Worm (Caenorhabditis elegans) whole organism, L1 larva: ENCODE measurements around the gene ule-2.

Experiments used
- C16A3.4 ChIP-seq: fragments of 150-350 bp; optimal IDR thresholded peaks from 2 replicates; lab custom pipeline; 2014; ENCODE audit warnings: missing biosample characterization, missing genetic modification characterization
- C34B4.2 ChIP-seq: sonication (generic microtip); optimal IDR thresholded peaks from 2 replicates; lab custom pipeline; 2017; ENCODE audit warnings: mild to moderate bottlenecking, missing genetic modification characterization, missing compliant biosample characterization
- F16B12.6 ChIP-seq: fragments of 150-350 bp; optimal IDR thresholded peaks from 2 replicates; lab custom pipeline; 2014; ENCODE audit warnings: missing biosample characterization, missing genetic modification characterization
- aha-1 ChIP-seq: fragments of 150-350 bp; optimal IDR thresholded peaks from 2 replicates; lab custom pipeline; 2014; ENCODE audit warnings: missing biosample characterization, missing genetic modification characterization
- aly-2 ChIP-seq: fragments of 150-350 bp; optimal IDR thresholded peaks from 2 replicates; lab custom pipeline; 2014; ENCODE audit warnings: missing biosample characterization, missing genetic modification characterization
- blmp-1 ChIP-seq: fragments of 150-350 bp; optimal IDR thresholded peaks from 2 replicates; lab custom pipeline; 2014; ENCODE audit warnings: missing biosample characterization, missing genetic modification characterization
- ceh-63 ChIP-seq: fragments of 200-800 bp; sonication (Bioruptor generic); optimal IDR thresholded peaks from 2 replicates; lab custom pipeline; 2018; ENCODE audit warnings: mild to moderate bottlenecking, missing genetic modification characterization, missing compliant biosample characterization
- ceh-8 ChIP-seq: fragments of 200-800 bp; sonication (Bioruptor generic); optimal IDR thresholded peaks from 2 replicates; lab custom pipeline; 2018; ENCODE audit warnings: mild to moderate bottlenecking, missing genetic modification characterization, moderate library complexity, missing compliant biosample characterization
- ceh-82 ChIP-seq, 3 experiments: fragments of 150-350 bp in 1 of 3; sonication (generic microtip) in 2 of 3; optimal IDR thresholded peaks; 2 replicates each; lab custom pipeline; 2014 to 2017; ENCODE audit warnings: missing biosample characterization in 3 of 3, missing genetic modification characterization in 3 of 3
- ceh-88 ChIP-seq: fragments of 200-800 bp; sonication (Bioruptor generic); IDR thresholded peaks from 2 replicates; pipeline ENCODE4 v1.3.6; 2022; ENCODE audit warnings: missing genetic modification characterization, missing compliant biosample characterization
- ceh-90 ChIP-seq: sonication (generic microtip); optimal IDR thresholded peaks from 2 replicates; lab custom pipeline; 2016; ENCODE audit warnings: missing genetic modification characterization, missing compliant biosample characterization
- ces-1 ChIP-seq: fragments of 150-350 bp; optimal IDR thresholded peaks from 2 replicates; lab custom pipeline; 2014; ENCODE audit warnings: missing biosample characterization, missing genetic modification reagents, missing genetic modification characterization
- efl-1 ChIP-seq, 4 experiments: fragments of 150-350 bp; optimal IDR thresholded peaks in 3 of 4; peaks in 1 of 4; 1 replicate in 1 of 4; 2 replicates in 3 of 4; lab custom pipeline; 2014; ENCODE audit warnings: missing biosample characterization in 2 of 4, missing genetic modification characterization in 2 of 4, missing genetic modification reagents in 2 of 4
- efl-3 ChIP-seq: fragments of 200-800 bp; sonication (Bioruptor generic); optimal IDR thresholded peaks from 2 replicates; lab custom pipeline; 2018; ENCODE audit warnings: mild to moderate bottlenecking, missing genetic modification characterization, missing compliant biosample characterization
- egl-27 ChIP-seq, 2 experiments: fragments of 150-350 bp in 1 of 2; sonication (generic microtip); optimal IDR thresholded peaks; 3 replicates each; lab custom pipeline; 2017 to 2018; ENCODE audit warnings: missing biosample characterization in 2 of 2, missing genetic modification characterization in 2 of 2, missing genetic modification reagents in 2 of 2
- elt-2 ChIP-seq: sonication (generic microtip); optimal IDR thresholded peaks from 2 replicates; lab custom pipeline; 2016; ENCODE audit warnings: missing genetic modification characterization, mild to moderate bottlenecking, inconsistent platforms, missing compliant biosample characterization, missing genetic modification reagents
- elt-3 ChIP-seq, 6 experiments: fragments of 150-350 bp in 1 of 6; sonication (generic microtip); optimal IDR thresholded peaks; 2 replicates each; lab custom pipeline; 2017 to 2018; ENCODE audit warnings: missing biosample characterization in 6 of 6, missing genetic modification characterization in 6 of 6, inconsistent platforms in 1 of 6
- fkh-4 ChIP-seq: sonication (generic microtip); optimal IDR thresholded peaks from 2 replicates; lab custom pipeline; 2016; ENCODE audit warnings: missing compliant biosample characterization, missing genetic modification characterization, borderline replicate concordance
- fkh-8 ChIP-seq: sonication (generic microtip); optimal IDR thresholded peaks from 2 replicates; lab custom pipeline; 2016; ENCODE audit warnings: mild to moderate bottlenecking, missing genetic modification characterization, missing compliant biosample characterization
- fos-1 ChIP-seq: fragments of 150-350 bp; optimal IDR thresholded peaks from 2 replicates; lab custom pipeline; 2014; ENCODE audit warnings: missing biosample characterization, missing genetic modification characterization
- hlh-4 ChIP-seq: sonication (generic microtip); optimal IDR thresholded peaks from 2 replicates; lab custom pipeline; 2016; ENCODE audit warnings: mild to moderate bottlenecking, missing genetic modification characterization, missing compliant biosample characterization
- irx-1 ChIP-seq: sonication (generic microtip); optimal IDR thresholded peaks from 2 replicates; lab custom pipeline; 2016; ENCODE audit warnings: missing genetic modification characterization, missing compliant biosample characterization
- isw-1 ChIP-seq: fragments of 200-800 bp; sonication (Bioruptor generic); IDR thresholded peaks from 2 replicates; pipeline ENCODE4 v1.3.6; 2022; ENCODE audit warnings: missing genetic modification characterization, missing compliant biosample characterization
- jun-1 ChIP-seq: fragments of 150-350 bp; optimal IDR thresholded peaks from 2 replicates; lab custom pipeline; 2014; ENCODE audit warnings: missing biosample characterization, missing genetic modification reagents, missing genetic modification characterization
- lin-13 ChIP-seq: fragments of 150-350 bp; optimal IDR thresholded peaks from 2 replicates; lab custom pipeline; 2014; ENCODE audit warnings: missing biosample characterization, missing genetic modification reagents, missing genetic modification characterization
- lin-15B ChIP-seq: fragments of 150-350 bp; sonication (generic microtip); optimal IDR thresholded peaks from 3 replicates; lab custom pipeline; 2014; ENCODE audit warnings: missing biosample characterization, missing genetic modification characterization
- lin-35 ChIP-seq, 2 experiments: fragments of 150-350 bp; optimal IDR thresholded peaks; 2 replicates each; lab custom pipeline; 2014; ENCODE audit warnings: missing biosample characterization in 2 of 2, missing genetic modification characterization in 2 of 2, missing genetic modification reagents in 2 of 2
- lin-39 ChIP-seq: fragments of 150-350 bp; optimal IDR thresholded peaks from 2 replicates; lab custom pipeline; 2014; ENCODE audit warnings: missing biosample characterization, missing genetic modification reagents, missing genetic modification characterization
- lsy-2 ChIP-seq, 2 experiments: fragments of 150-350 bp; optimal IDR thresholded peaks; 2 replicates each; lab custom pipeline; 2014; ENCODE audit warnings: missing biosample characterization in 2 of 2, missing genetic modification characterization in 2 of 2
- mef-2 ChIP-seq: fragments of 150-350 bp; optimal IDR thresholded peaks from 2 replicates; lab custom pipeline; 2014; ENCODE audit warnings: missing biosample characterization, missing genetic modification characterization
- mep-1 ChIP-seq: fragments of 150-350 bp; optimal IDR thresholded peaks from 2 replicates; lab custom pipeline; 2014; ENCODE audit warnings: missing biosample characterization, missing genetic modification characterization
- nhr-28 ChIP-seq: fragments of 150-350 bp; optimal IDR thresholded peaks from 2 replicates; lab custom pipeline; 2014; ENCODE audit warnings: missing biosample characterization, missing genetic modification characterization
- nhr-47 ChIP-seq: sonication (generic microtip); optimal IDR thresholded peaks from 2 replicates; lab custom pipeline; 2016; ENCODE audit warnings: mild to moderate bottlenecking, missing genetic modification characterization, moderate library complexity, missing compliant biosample characterization
- nhr-71 ChIP-seq: sonication (generic microtip); optimal IDR thresholded peaks from 2 replicates; lab custom pipeline; 2016; ENCODE audit warnings: mild to moderate bottlenecking, missing genetic modification characterization, moderate library complexity, missing compliant biosample characterization
- nhr-76 ChIP-seq: sonication (generic microtip); optimal IDR thresholded peaks from 2 replicates; lab custom pipeline; 2017; ENCODE audit warnings: missing biosample characterization, missing genetic modification characterization
- nhr-77 ChIP-seq: fragments of 150-350 bp; optimal IDR thresholded peaks from 2 replicates; lab custom pipeline; 2014; ENCODE audit warnings: missing biosample characterization, missing genetic modification characterization
- nhr-84 ChIP-seq: sonication (generic microtip); optimal IDR thresholded peaks from 2 replicates; lab custom pipeline; 2017; ENCODE audit warnings: missing biosample characterization, missing genetic modification characterization
- nhr-90 ChIP-seq: sonication (generic microtip); optimal IDR thresholded peaks from 2 replicates; lab custom pipeline; 2016; ENCODE audit warnings: mild to moderate bottlenecking, missing genetic modification characterization, missing compliant biosample characterization; ENCODE audit not compliant: poor library complexity
- pag-3 ChIP-seq: sonication (generic microtip); optimal IDR thresholded peaks from 2 replicates; lab custom pipeline; 2017; ENCODE audit warnings: missing genetic modification characterization, mild to moderate bottlenecking, missing compliant biosample characterization, antibody characterized with exemption, borderline replicate concordance; ENCODE audit not compliant: insufficient read depth
- pqm-1 ChIP-seq: sonication (generic microtip); optimal IDR thresholded peaks from 3 replicates; lab custom pipeline; 2017; ENCODE audit warnings: missing biosample characterization, missing genetic modification characterization
- rnt-1 ChIP-seq: sonication (generic microtip); optimal IDR thresholded peaks from 2 replicates; lab custom pipeline; 2016; ENCODE audit warnings: mild to moderate bottlenecking, missing genetic modification characterization, moderate library complexity, missing compliant biosample characterization
- snpc-4 ChIP-seq: fragments of 150-350 bp; optimal IDR thresholded peaks from 2 replicates; lab custom pipeline; 2014; ENCODE audit warnings: missing biosample characterization, missing genetic modification characterization
- swsn-7 ChIP-seq: sonication (generic microtip); optimal IDR thresholded peaks from 2 replicates; lab custom pipeline; 2016; ENCODE audit warnings: missing genetic modification characterization, missing compliant biosample characterization
- tlp-1 ChIP-seq: fragments of 150-350 bp; optimal IDR thresholded peaks from 2 replicates; lab custom pipeline; 2014; ENCODE audit warnings: missing biosample characterization, missing genetic modification characterization
- unc-62 ChIP-seq: fragments of 150-350 bp; optimal IDR thresholded peaks from 2 replicates; lab custom pipeline; 2014; ENCODE audit warnings: missing biosample characterization, missing genetic modification reagents, missing genetic modification characterization
- unc-86 ChIP-seq: sonication (generic microtip); optimal IDR thresholded peaks from 2 replicates; lab custom pipeline; 2016; ENCODE audit warnings: missing genetic modification characterization, missing compliant biosample characterization
- unc-98 ChIP-seq: fragments of 200-800 bp; sonication (Bioruptor generic); IDR thresholded peaks from 2 replicates; pipeline ENCODE4 v1.3.6; 2022; ENCODE audit warnings: missing genetic modification characterization, missing compliant biosample characterization
- vab-15 ChIP-seq: sonication (generic microtip); optimal IDR thresholded peaks from 2 replicates; lab custom pipeline; 2017; ENCODE audit warnings: missing genotype, mild to moderate bottlenecking, missing genetic modification characterization, missing compliant biosample characterization
- xbp-1 ChIP-seq: sonication (generic microtip); optimal IDR thresholded peaks from 2 replicates; lab custom pipeline; 2016; ENCODE audit warnings: missing genetic modification characterization, missing compliant biosample characterization
- zag-1 ChIP-seq: fragments of 150-350 bp; optimal IDR thresholded peaks from 2 replicates; lab custom pipeline; 2014; ENCODE audit warnings: missing biosample characterization, missing genetic modification characterization
- zip-4 ChIP-seq: fragments of 200-800 bp; sonication (Bioruptor generic); optimal IDR thresholded peaks from 2 replicates; lab custom pipeline; 2018; ENCODE audit warnings: mild to moderate bottlenecking, missing genetic modification characterization, moderate library complexity, missing compliant biosample characterization
- ztf-11 ChIP-seq, 2 experiments: sonication (generic microtip); optimal IDR thresholded peaks; 2 replicates each; lab custom pipeline; 2016 to 2017; ENCODE audit warnings: missing genetic modification characterization in 2 of 2, missing biosample characterization in 1 of 2, missing compliant biosample characterization in 1 of 2

ule-2 gene

DNA sequence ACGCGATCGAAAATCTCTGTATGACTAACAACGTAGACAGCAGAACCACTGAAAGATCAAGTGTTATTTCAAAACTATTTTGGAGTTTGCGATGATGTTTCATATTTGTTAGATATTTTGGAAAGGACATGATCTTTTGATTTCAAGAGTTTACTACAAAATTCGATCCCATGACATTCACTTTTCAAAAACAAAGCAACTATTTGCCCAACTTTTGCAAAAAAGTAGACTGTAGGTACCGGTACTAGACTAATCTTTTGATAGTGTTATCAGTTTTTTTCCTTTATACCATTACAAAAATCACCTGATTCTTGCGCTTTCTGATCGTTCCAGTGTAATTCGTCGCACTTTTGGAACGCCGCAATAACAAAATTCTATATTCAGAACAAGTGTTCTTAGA is 14.9 kb upstream of the ule-2 start (continued):
- TF ChIP-seq efl-1 (optimal IDR thresholded peaks at IDR 0.05; lab: Kevin White, UChicago), result no peak
- no peak for TF ChIP-seq efl-1 (GFP tag; optimal IDR thresholded peaks at IDR 0.05 in 1 of 2; lab: Kevin White, UChicago)

ce11 chrIV:14620543-14620942 is 14.4 kb upstream of the ule-2 start:
- TF ChIP-seq ceh-82 (tag; optimal IDR thresholded peaks at IDR 0.05; lab: Kevin White, UChicago) (peak in 2 of 3 experiments; percentile 43 to 81), isw-1 (no peak), aha-1 (tag; lab: Kevin White, UChicago) (no peak), efl-3 (no peak), vab-15 (tag; lab: Kevin White, UChicago) (no peak), unc-86 (tag; lab: Kevin White, UChicago) (peak; percentile 29), jun-1 (tag; lab: Kevin White, UChicago) (peak; percentile 59), mef-2 (tag; lab: Kevin White, UChicago) (no peak), blmp-1 (tag; lab: Kevin White, UChicago) (no peak), C16A3.4 (no peak), rnt-1 (tag; lab: Kevin White, UChicago) (peak; percentile 23), F16B12.6 (tag; lab: Kevin White, UChicago) (no peak), xbp-1 (tag; lab: Kevin White, UChicago) (peak; percentile 20), lin-35 (GFP tag; optimal IDR thresholded peaks at IDR 0.05; lab: Kevin White, UChicago) (peak; percentile 39 to 42), fkh-8 (tag; lab: Kevin White, UChicago) (peak; percentile 56), nhr-90 (no peak), lin-15B (no peak), aly-2 (tag; lab: Kevin White, UChicago) (no peak), pag-3 (tag; lab: Kevin White, UChicago) (no peak), tlp-1 (tag; lab: Kevin White, UChicago) (no peak), snpc-4 (peak; percentile 11), fos-1 (tag; lab: Kevin White, UChicago) (no peak), lsy-2 (tag; optimal IDR thresholded peaks at IDR 0.05; lab: Kevin White, UChicago) (peak; percentile 48 to 63), zip-4 (GFP tag; lab: Kevin White, UChicago) (peak; percentile 4), ceh-63 (GFP tag; lab: Kevin White, UChicago) (no peak), ceh-88 (GFP tag; lab: Robert Waterston, UW) (no peak), nhr-28 (tag; lab: Kevin White, UChicago) (no peak), hlh-4 (tag; lab: Kevin White, UChicago) (no peak), ceh-8 (GFP tag; lab: Kevin White, UChicago) (no peak), elt-3 (tag; optimal IDR thresholded peaks at IDR 0.05; lab: Kevin White, UChicago) (peak in 1 of 6 experiments; percentile 20), ztf-11 (tag; optimal IDR thresholded peaks at IDR 0.05; lab: Kevin White, UChicago) (no peak), ces-1 (no peak), C34B4.2 (tag; lab: Kevin White, UChicago) (no peak), lin-13 (no peak), nhr-77 (tag; lab: Kevin White, UChicago) (peak; percentile 33), unc-62 (GFP tag; lab: Kevin White, UChicago) (no peak), irx-1 (tag; lab: Kevin White, UChicago) (no peak), pqm-1 (tag; lab: Kevin White, UChicago) (no peak), nhr-84 (tag; lab: Kevin White, UChicago) (no peak), unc-98 (GFP tag; lab: Robert Waterston, UW) (no peak), swsn-7 (tag; lab: Kevin White, UChicago) (peak; percentile 50), fkh-4 (no peak), ceh-90 (tag; lab: Kevin White, UChicago) (no peak), mep-1 (tag; lab: Kevin White, UChicago) (peak; percentile 46), lin-39 (no peak), egl-27 (tag; optimal IDR thresholded peaks at IDR 0.05; lab: Kevin White, UChicago) (no peak), nhr-76 (tag; lab: Kevin White, UChicago) (no peak), zag-1 (tag; lab: Kevin White, UChicago) (no peak), nhr-71 (tag; lab: Kevin White, UChicago) (peak; percentile 78), elt-2 (no peak), nhr-47 (tag; lab: Kevin White, UChicago) (peak; percentile 38)
